Worm (Caenorhabditis elegans) whole organism, early embryonic: ENCODE data around the gene gcy-3.

Source experiments
- B0310.2 ChIP-seq: sonication (generic microtip); optimal IDR thresholded peaks from 2 replicates; lab custom pipeline; 2016; ENCODE audit warnings: mild to moderate bottlenecking, missing genetic modification characterization, missing compliant biosample characterization
- aly-1 ChIP-seq: sonication (generic microtip); optimal IDR thresholded peaks from 2 replicates; lab custom pipeline; 2016; ENCODE audit warnings: missing genetic modification characterization, missing compliant biosample characterization
- ama-1 ChIP-seq: fragments of 150-350 bp; optimal IDR thresholded peaks from 2 replicates; lab custom pipeline; 2014
- ceh-13 ChIP-seq: fragments of 200-800 bp; sonication (Bioruptor generic); optimal IDR thresholded peaks from 2 replicates; lab custom pipeline; 2018; ENCODE audit warnings: mild to moderate bottlenecking, missing genetic modification characterization, missing compliant biosample characterization
- ceh-36 ChIP-seq: sonication (generic microtip); optimal IDR thresholded peaks from 2 replicates; lab custom pipeline; 2016; ENCODE audit warnings: missing genetic modification characterization, inconsistent platforms, missing compliant biosample characterization
- ets-7 ChIP-seq: sonication (generic microtip); optimal IDR thresholded peaks from 2 replicates; lab custom pipeline; 2016; ENCODE audit warnings: missing genotype, missing genetic modification characterization, missing compliant biosample characterization
- hmg-4 ChIP-seq: fragments of 200-800 bp; sonication (Bioruptor generic); optimal IDR thresholded peaks from 2 replicates; lab custom pipeline; 2018; ENCODE audit warnings: mild to moderate bottlenecking, missing genetic modification characterization, missing compliant biosample characterization
- pes-1 ChIP-seq: fragments of 200-800 bp; sonication (Bioruptor generic); IDR thresholded peaks from 2 replicates; pipeline ENCODE4 v1.3.6; 2022; ENCODE audit warnings: missing genetic modification reagents, missing genetic modification characterization, missing compliant biosample characterization
- scrt-1 ChIP-seq: fragments of 200-800 bp; sonication (Bioruptor generic); IDR thresholded peaks from 2 replicates; pipeline ENCODE4 v1.3.6; 2022; ENCODE audit warnings: missing genetic modification characterization, missing compliant biosample characterization
- tbx-11 ChIP-seq: fragments of 200-800 bp; sonication (Bioruptor generic); IDR thresholded peaks from 2 replicates; pipeline ENCODE4 v1.3.6; 2022; ENCODE audit warnings: missing genetic modification characterization, missing compliant biosample characterization
- tbx-37 ChIP-seq: fragments of 200-800 bp; sonication (Bioruptor generic); conservative IDR thresholded peaks from 2 replicates; pipeline ENCODE4 v1.3.6; 2022; ENCODE audit warnings: missing genetic modification reagents, missing genetic modification characterization, missing compliant biosample characterization
- tra-4 ChIP-seq: sonication (generic microtip); optimal IDR thresholded peaks from 2 replicates; lab custom pipeline; 2017; ENCODE audit warnings: missing genetic modification characterization, missing compliant biosample characterization

DNA sequence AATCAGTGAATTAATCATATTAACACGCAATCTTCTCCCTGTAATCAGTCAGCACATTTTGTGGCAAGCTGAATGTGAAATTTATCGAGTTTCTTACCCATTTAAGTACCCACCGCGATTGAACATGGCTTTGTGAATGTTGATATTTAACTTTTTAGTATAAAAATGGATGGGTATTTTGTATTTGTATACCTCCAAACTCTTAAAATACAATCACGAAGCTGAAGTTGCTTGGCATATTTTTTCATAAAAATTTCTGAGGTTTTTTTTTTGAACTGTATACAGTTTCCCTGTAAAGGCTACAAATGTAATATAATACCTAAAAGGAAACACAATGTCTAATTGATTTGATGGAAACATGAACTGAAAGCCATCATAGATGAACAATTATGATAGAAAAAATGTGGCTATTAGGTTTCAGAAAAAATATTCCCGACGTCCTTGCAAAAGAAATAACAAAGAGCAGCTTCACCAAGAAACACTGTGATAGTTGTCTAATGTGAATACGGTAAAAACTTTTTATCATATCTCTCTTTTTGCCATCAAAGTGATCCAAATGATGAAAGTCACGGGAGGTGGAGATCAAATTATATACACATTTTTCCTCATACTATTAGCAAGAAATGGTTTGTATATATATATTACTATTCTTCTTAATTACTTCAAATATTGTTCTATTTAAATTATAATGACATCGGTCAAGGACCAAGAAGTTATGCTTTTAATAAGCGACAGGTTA, 32.5 kb downstream of the gcy-3 start, which contains the start of the genes chil-25 and chil-26:
- no peak for TF ChIP-seq aly-1
- no peak for TF ChIP-seq ceh-13
- TF ChIP-seq ceh-36, result no peak
- TF ChIP-seq ama-1, result no peak
- no peak for TF ChIP-seq scrt-1 (GFP tag; lab: Robert Waterston, UW)
- no peak for TF ChIP-seq tbx-11 (GFP tag; lab: Robert Waterston, UW)
- TF ChIP-seq tbx-37 (GFP tag; lab: Robert Waterston, UW), result no peak
- TF ChIP-seq pes-1 (GFP tag; lab: Robert Waterston, UW), result no peak
- no peak for TF ChIP-seq hmg-4 (GFP tag; lab: Kevin White, UChicago)
- no peak for TF ChIP-seq tra-4 (tag; lab: Kevin White, UChicago)
- TF ChIP-seq B0310.2 (tag; lab: Kevin White, UChicago), result no peak
- TF ChIP-seq ets-7 (tag; lab: Kevin White, UChicago), result no peak
